Fruit fly (Drosophila melanogaster): ENCODE results near the gene hydra.
"Not testable (repeated sequence)": the region's sequence is repeated elsewhere in the genome, so short reads cannot be mapped to it uniquely, and the experiment has no call there.

The hydra gene

DNA sequence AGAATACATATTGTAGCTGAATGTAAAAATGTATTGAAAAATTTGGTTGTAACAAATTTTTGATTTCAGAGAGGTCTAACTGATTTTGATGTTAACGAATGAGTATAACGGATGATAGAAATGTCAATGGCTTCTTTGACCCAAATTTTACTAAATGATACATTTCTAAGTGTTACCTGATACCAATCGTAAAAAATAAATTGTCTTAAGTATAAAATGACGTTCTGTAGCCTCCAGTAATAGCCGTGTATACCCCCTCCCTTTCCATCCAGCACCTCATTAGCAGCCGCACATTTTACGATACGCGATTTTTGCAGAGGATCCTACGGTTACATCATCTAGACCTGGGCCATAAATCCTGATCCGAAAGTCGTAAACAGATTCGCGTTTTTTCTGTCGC lies at the start of gene hydra:
TSS of gene hydra (minus strand) at position 101 of the 400 bp plus-strand sequence.
- TF ChIP-seq CG14711 (tag; optimal IDR thresholded peaks at IDR 0.05); Clk (GFP tag; optimal IDR thresholded peaks at IDR 0.05); CG7101 (tag; optimal IDR thresholded peaks at IDR 0.05): not testable (repeated sequence)

DNA sequence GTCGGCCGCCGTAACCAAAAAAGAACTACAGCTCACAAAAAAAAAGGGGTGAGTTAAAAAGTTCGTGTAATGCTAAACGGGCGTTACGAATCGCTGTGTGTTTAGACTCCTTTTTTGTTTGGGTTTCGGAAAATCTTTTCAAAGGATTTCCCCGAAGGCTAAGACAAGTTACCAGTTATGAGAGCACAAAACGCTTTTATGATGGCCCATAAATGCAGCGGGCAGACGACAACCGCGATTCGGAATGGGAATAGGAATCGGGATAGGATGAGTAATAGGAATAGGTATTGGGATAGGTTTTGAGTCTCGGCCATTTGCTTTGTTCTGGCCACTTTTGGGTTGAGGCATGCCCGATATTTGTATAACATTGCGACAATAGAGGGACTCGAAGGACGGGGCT lies 47.6 kb upstream of the hydra start:
- TF ChIP-seq cic (GFP tag; optimal IDR thresholded peaks at IDR 0.05) = no peak
- no peak for TF ChIP-seq ovo (GFP tag; optimal IDR thresholded peaks at IDR 0.05)
- no peak for TF ChIP-seq CG33017 (tag; optimal IDR thresholded peaks at IDR 0.05)
- TF ChIP-seq CG11617 (GFP tag; optimal IDR thresholded peaks at IDR 0.05) = no peak
- TF ChIP-seq pad (GFP tag; optimal IDR thresholded peaks at IDR 0.05) = no peak
- TF ChIP-seq kay (GFP tag; ENCODE audit: borderline replicate concordance) = no peak
- TF ChIP-seq bab1 (GFP tag; optimal IDR thresholded peaks at IDR 0.05) = no peak
- no peak for TF ChIP-seq Clk (GFP tag; optimal IDR thresholded peaks at IDR 0.05)
- TF ChIP-seq CG7045 (GFP tag; optimal IDR thresholded peaks at IDR 0.05) = no peak
- TF ChIP-seq CG1620 (GFP tag; optimal IDR thresholded peaks at IDR 0.05) = no peak
- TF ChIP-seq CG14711 (tag; optimal IDR thresholded peaks at IDR 0.05) = no peak
- TF ChIP-seq Mnt (GFP tag; optimal IDR thresholded peaks at IDR 0.05) = no peak

DNA sequence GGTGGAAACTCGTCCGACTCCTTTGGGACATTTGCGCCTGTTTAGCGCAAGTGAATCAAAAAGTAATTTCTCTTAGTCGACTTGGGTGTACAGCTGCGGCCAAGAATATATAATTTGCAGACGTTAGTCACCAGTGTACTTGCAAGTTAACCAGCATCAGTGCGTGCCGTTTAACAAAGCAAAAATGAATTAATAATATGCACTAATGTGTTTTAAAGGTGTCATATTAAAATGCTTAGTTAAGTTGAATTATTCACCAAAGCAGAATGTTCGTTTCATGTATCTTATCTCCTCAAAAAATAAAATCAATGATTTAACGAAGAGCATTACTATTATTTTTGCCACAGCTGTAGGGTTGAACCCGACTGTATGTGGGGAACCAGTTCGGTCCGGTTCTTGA lies 46.3 kb upstream of the hydra start:
- no peak for TF ChIP-seq cic (GFP tag; optimal IDR thresholded peaks at IDR 0.05)
- TF ChIP-seq cnc (optimal IDR thresholded peaks at IDR 0.05) = no peak
- no peak for TF ChIP-seq Hr96 (GFP tag; optimal IDR thresholded peaks at IDR 0.05)
- TF ChIP-seq CG5204 (GFP tag; optimal IDR thresholded peaks at IDR 0.05) = no peak
- TF ChIP-seq bab1 (GFP tag; optimal IDR thresholded peaks at IDR 0.05) = no peak
- TF ChIP-seq toe (GFP tag; optimal IDR thresholded peaks at IDR 0.05) = no peak
- no peak for TF ChIP-seq ovo (GFP tag; optimal IDR thresholded peaks at IDR 0.05)
- TF ChIP-seq CG7045 (GFP tag; optimal IDR thresholded peaks at IDR 0.05) = no peak
- no peak for TF ChIP-seq Crg-1 (GFP tag; optimal IDR thresholded peaks at IDR 0.05)
- TF ChIP-seq CG11617 (GFP tag; optimal IDR thresholded peaks at IDR 0.05) = no peak
- no peak for TF ChIP-seq CG7101 (tag; optimal IDR thresholded peaks at IDR 0.05)
- TF ChIP-seq Clk (GFP tag; optimal IDR thresholded peaks at IDR 0.05) = no peak

DNA sequence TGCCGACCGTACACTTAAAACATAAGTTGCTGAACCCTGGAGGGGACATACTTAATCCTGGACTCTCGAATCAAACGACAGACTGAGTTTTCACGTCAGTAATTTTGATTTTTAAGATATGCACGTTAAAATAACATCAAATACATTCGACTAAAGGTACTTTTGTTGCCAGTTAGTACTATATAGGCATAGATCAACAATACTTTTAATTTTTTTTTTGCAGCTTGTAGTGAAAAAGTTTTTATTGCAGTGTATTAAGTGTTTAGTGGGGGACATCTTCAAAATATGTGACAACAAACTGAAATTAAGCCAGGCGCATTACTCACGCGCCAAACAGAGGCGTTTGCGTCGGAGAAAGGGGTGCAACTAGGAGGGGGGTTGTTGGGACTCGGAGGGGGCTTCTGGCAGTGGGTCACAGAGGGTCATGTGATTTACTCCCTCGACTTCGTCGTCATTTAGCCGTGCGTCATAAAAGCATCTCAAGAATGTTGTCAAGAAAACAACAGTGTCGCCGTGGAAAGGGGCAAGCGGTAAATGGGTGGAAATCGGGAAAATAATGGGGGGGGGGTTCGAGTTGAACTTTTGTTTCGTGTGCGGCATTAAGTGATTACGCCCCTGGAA lies 45.0 kb upstream of the hydra start:
- TF ChIP-seq tj (GFP tag; optimal IDR thresholded peaks at IDR 0.05) = no peak
- TF ChIP-seq pad (GFP tag; optimal IDR thresholded peaks at IDR 0.05) = no peak
- no peak for TF ChIP-seq Mnt (GFP tag; optimal IDR thresholded peaks at IDR 0.05)

DNA sequence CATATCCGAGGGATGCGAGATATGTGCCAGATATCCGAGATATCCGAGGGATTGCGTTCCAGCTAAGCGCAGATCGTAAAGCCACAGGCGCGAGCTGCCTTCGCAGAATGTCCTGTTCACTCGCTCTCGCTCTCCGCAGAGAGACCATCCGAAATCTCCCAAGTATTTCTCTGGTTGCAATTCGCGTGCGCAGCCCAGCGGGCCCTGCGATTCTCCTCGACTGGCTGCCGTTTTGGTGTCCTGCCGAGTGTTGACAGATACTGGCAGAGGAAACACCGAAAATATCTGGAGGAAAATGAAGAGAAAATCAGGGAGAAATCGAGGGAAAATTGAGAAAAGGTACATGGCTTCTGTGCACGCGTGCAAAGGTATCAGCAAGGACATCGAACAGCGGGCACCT lies 40.6 kb upstream of the hydra start:
- TF ChIP-seq bab1 (GFP tag; optimal IDR thresholded peaks at IDR 0.05) = no peak
- TF ChIP-seq CG14711 (tag; optimal IDR thresholded peaks at IDR 0.05) = no peak
- TF ChIP-seq CG12768 (GFP tag; optimal IDR thresholded peaks at IDR 0.05) = no peak
- no peak for TF ChIP-seq Crg-1 (GFP tag; optimal IDR thresholded peaks at IDR 0.05)
- TF ChIP-seq CG7045 (GFP tag; optimal IDR thresholded peaks at IDR 0.05) = no peak
- no peak for TF ChIP-seq ovo (GFP tag; optimal IDR thresholded peaks at IDR 0.05)
- no peak for TF ChIP-seq CG7101 (tag; optimal IDR thresholded peaks at IDR 0.05)
- no peak for TF ChIP-seq cic (GFP tag; optimal IDR thresholded peaks at IDR 0.05)
- TF ChIP-seq CG5204 (GFP tag; optimal IDR thresholded peaks at IDR 0.05) = no peak
- no peak for TF ChIP-seq toe (GFP tag; optimal IDR thresholded peaks at IDR 0.05)
- no peak for TF ChIP-seq Clk (GFP tag; optimal IDR thresholded peaks at IDR 0.05)
- TF ChIP-seq pad (GFP tag; optimal IDR thresholded peaks at IDR 0.05) = no peak
- TF ChIP-seq CG33017 (tag; optimal IDR thresholded peaks at IDR 0.05) = no peak
- TF ChIP-seq Hr96 (GFP tag; optimal IDR thresholded peaks at IDR 0.05) = no peak
- no peak for TF ChIP-seq kay (GFP tag; ENCODE audit: borderline replicate concordance)
- TF ChIP-seq Mnt (GFP tag; optimal IDR thresholded peaks at IDR 0.05) = no peak
- TF ChIP-seq cnc (optimal IDR thresholded peaks at IDR 0.05) = no peak
- no peak for TF ChIP-seq tj (GFP tag; optimal IDR thresholded peaks at IDR 0.05)
- no peak for TF ChIP-seq CG1620 (GFP tag; optimal IDR thresholded peaks at IDR 0.05)

DNA sequence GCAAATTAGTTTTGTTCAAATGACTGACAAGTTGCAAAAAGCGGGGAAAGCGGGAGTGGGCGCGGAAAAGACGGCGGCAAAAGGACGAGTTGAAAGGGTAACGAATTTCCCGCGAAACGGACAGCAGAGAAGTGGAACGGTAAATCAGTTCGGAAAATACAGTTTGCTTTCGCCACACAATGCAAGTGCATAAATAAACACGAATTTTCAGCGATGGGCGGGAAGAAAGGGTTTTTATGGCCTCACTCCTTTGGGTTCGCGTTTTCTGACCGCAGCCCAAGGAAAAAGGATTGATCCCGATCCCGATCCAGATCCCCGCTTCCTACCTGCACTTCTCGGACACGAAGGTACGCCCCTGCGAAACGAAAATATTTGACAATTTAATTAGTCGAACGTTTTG lies 36.5 kb upstream of the hydra start:
- TF ChIP-seq CG14711 (tag; optimal IDR thresholded peaks at IDR 0.05) (no peak), pad (GFP tag; optimal IDR thresholded peaks at IDR 0.05) (no peak), toe (GFP tag; optimal IDR thresholded peaks at IDR 0.05) (no peak), Crg-1 (GFP tag; optimal IDR thresholded peaks at IDR 0.05) (no peak)

DNA sequence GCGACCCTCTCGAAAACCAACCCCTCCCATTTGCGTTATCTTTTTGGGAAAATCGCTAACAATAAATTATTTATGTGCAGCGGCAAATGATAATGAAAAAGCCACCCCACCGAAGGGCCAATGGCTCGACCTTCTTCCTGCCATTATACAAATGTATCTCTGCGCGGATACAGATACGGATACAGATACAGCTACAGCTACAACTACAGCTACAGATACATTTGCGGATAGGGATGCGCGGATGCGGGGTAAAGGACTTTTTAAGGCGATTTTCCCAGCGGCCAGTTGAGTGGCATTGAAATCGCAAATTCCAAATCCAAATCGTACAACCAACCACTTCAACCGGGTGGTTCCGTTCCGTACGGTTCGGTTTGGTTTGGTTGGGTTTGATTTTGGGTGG lies 32.8 kb upstream of the hydra start:
- TF ChIP-seq Hr96 (GFP tag; optimal IDR thresholded peaks at IDR 0.05) = no peak
- no peak for TF ChIP-seq CG5204 (GFP tag; optimal IDR thresholded peaks at IDR 0.05)

DNA sequence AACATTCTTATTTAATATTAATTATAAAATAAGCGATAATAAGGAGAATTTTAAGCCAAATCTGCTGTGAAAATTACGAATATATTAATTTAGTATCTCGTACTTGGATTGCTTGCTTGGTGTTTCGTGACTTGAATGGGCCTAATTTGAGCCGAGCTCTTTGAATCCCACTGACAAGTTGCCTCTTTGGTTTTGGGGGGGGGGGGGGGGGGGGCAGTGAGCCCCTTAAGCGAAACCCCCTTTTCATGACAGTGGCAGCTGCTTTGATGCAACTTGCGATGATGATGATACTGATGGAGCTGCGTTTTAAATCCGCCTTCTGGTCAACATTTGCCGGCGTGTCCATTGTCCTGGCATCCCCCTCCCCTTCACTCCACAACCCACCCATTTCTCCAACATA lies 27.5 kb upstream of the hydra start:
- TF ChIP-seq bab1 (GFP tag; optimal IDR thresholded peaks at IDR 0.05) = no peak

All from whole organism, adult.